Worm (Caenorhabditis elegans): ENCODE results near the gene F56D6.14.

ce11 chrIV:3894770-3895169 is 22.7 kb upstream of the F56D6.14 start, which contains the start of gene dct-8:
- no peak for TF ChIP-seq peb-1 (tag; optimal IDR thresholded peaks at IDR 0.05)
- TF ChIP-seq ZK546.5 (tag; optimal IDR thresholded peaks at IDR 0.05), result no peak
- TF ChIP-seq ceh-82 (tag; optimal IDR thresholded peaks at IDR 0.05), result no peak
- TF ChIP-seq nhr-237 (tag; optimal IDR thresholded peaks at IDR 0.05), result no peak
- no peak for TF ChIP-seq nhr-11 (tag; optimal IDR thresholded peaks at IDR 0.05)
- TF ChIP-seq sma-9 (GFP tag; optimal IDR thresholded peaks at IDR 0.05), result no peak
- TF ChIP-seq sma-9 (tag; optimal IDR thresholded peaks at IDR 0.05), result no peak
- TF ChIP-seq nhr-6 (tag; optimal IDR thresholded peaks at IDR 0.05), result no peak
- no peak for TF ChIP-seq nhr-12 (tag; optimal IDR thresholded peaks at IDR 0.05)

Data from whole organism, L2 larva.